Fruit fly (Drosophila melanogaster) whole organism, embryonic: ENCODE measurements around the gene Vti1a.

Source experiments
- BEAF-32 ChIP-seq: fragments of 200-800 bp; sonication (Bioruptor generic); optimal IDR thresholded peaks from 3 replicates; lab custom pipeline; 2017; ENCODE audit warnings: missing biosample characterization, missing genetic modification characterization, mild to moderate bottlenecking, moderate library complexity, missing genetic modification reagents
- CG10267 ChIP-seq: fragments of 200-800 bp; sonication (Bioruptor generic); optimal IDR thresholded peaks from 2 replicates; lab custom pipeline; 2018; ENCODE audit warnings: missing biosample characterization, mild to moderate bottlenecking, missing genetic modification characterization, moderate library complexity
- CG11504 ChIP-seq: fragments of 200-800 bp; sonication (Bioruptor generic); optimal IDR thresholded peaks from 3 replicates; lab custom pipeline; 2019; ENCODE audit warnings: missing biosample characterization, mild to moderate bottlenecking, missing genetic modification characterization, moderate library complexity
- CG14710 ChIP-seq: fragments of 200-800 bp; sonication (Bioruptor generic); optimal IDR thresholded peaks from 3 replicates; lab custom pipeline; 2019; ENCODE audit warnings: missing biosample characterization, mild to moderate bottlenecking, missing genetic modification characterization, moderate library complexity
- CG14860 ChIP-seq: fragments of 200-800 bp; sonication (Bioruptor generic); IDR thresholded peaks from 3 replicates; pipeline ENCODE4 v1.3.6; 2022; ENCODE audit warnings: missing biosample characterization, missing genetic modification characterization; ENCODE audit not compliant: partially characterized antibody
- CG1603 ChIP-seq: fragments of 200-800 bp; sonication (Bioruptor generic); optimal IDR thresholded peaks from 2 replicates; lab custom pipeline; 2019; ENCODE audit warnings: missing biosample characterization, mild to moderate bottlenecking, missing genetic modification characterization, moderate library complexity
- CG16813 ChIP-seq: fragments of 200-800 bp; sonication (Bioruptor generic); IDR thresholded peaks from 3 replicates; pipeline ENCODE4 v1.3.6; 2022; ENCODE audit warnings: missing biosample characterization, missing genetic modification characterization; ENCODE audit not compliant: partially characterized antibody
- CG17385 ChIP-seq: fragments of 200-800 bp; sonication (Bioruptor generic); optimal IDR thresholded peaks from 3 replicates; lab custom pipeline; 2018; ENCODE audit warnings: missing biosample characterization, mild to moderate bottlenecking, missing genetic modification characterization
- CG17829 ChIP-seq: fragments of 200-800 bp; optimal IDR thresholded peaks from 2 replicates; lab custom pipeline; 2019; ENCODE audit warnings: missing biosample characterization, mild to moderate bottlenecking, missing genetic modification characterization, moderate library complexity
- CG18262 ChIP-seq: fragments of 200-800 bp; optimal IDR thresholded peaks from 3 replicates; lab custom pipeline; 2019; ENCODE audit warnings: missing biosample characterization, mild to moderate bottlenecking, missing genetic modification characterization, moderate library complexity
- CG2116 ChIP-seq: fragments of 200-800 bp; sonication (Bioruptor generic); optimal IDR thresholded peaks from 3 replicates; lab custom pipeline; 2018; ENCODE audit warnings: missing biosample characterization, mild to moderate bottlenecking, missing genetic modification characterization
- CG34422 ChIP-seq: fragments of 200-800 bp; sonication (Bioruptor generic); IDR thresholded peaks from 3 replicates; pipeline ENCODE4 v1.3.6; 2022; ENCODE audit warnings: missing biosample characterization, missing genetic modification characterization
- CG4617 ChIP-seq: fragments of 200-800 bp; sonication (Bioruptor generic); optimal IDR thresholded peaks from 3 replicates; lab custom pipeline; 2016; ENCODE audit warnings: missing biosample characterization, missing genetic modification characterization, borderline replicate concordance
- CG4707 ChIP-seq: fragments of 200-800 bp; sonication (Bioruptor generic); optimal IDR thresholded peaks from 2 replicates; lab custom pipeline; 2018; ENCODE audit warnings: missing biosample characterization, mild to moderate bottlenecking, missing genetic modification characterization, moderate library complexity
- CG5953 ChIP-seq: fragments of 200-800 bp; sonication (Bioruptor generic); IDR thresholded peaks from 2 replicates; pipeline ENCODE4 v1.3.6; 2022; ENCODE audit warnings: missing biosample characterization, missing genetic modification characterization
- CG7963 ChIP-seq: fragments of 200-800 bp; sonication (Bioruptor generic); IDR thresholded peaks from 3 replicates; pipeline ENCODE4 v1.3.6; 2022; ENCODE audit warnings: missing biosample characterization, missing genetic modification characterization; ENCODE audit not compliant: partially characterized antibody
- Dll ChIP-seq: fragments of 200-800 bp; sonication (Bioruptor generic); IDR thresholded peaks from 4 replicates; pipeline ENCODE4 v1.3.6; 2022; ENCODE audit warnings: missing biosample characterization, missing genetic modification characterization; ENCODE audit not compliant: partially characterized antibody
- Dref ChIP-seq: fragments of 200-800 bp; sonication (Bioruptor generic); IDR thresholded peaks from 2 replicates; pipeline ENCODE4 v1.3.6; 2022; ENCODE audit warnings: missing biosample characterization, missing genetic modification characterization
- HLH4C ChIP-seq: fragments of 200-800 bp; sonication (Bioruptor generic); IDR thresholded peaks from 3 replicates; pipeline ENCODE4 v1.3.6; 2022; ENCODE audit warnings: missing biosample characterization, missing genetic modification characterization; ENCODE audit not compliant: partially characterized antibody
- MBD-R2 ChIP-seq: fragments of 200-800 bp; sonication (Bioruptor generic); IDR thresholded peaks from 2 replicates; pipeline ENCODE4 v1.3.6; 2022; ENCODE audit warnings: missing biosample characterization, missing genetic modification characterization
- Scr ChIP-seq: fragments of 200-800 bp; sonication (Bioruptor generic); IDR thresholded peaks from 2 replicates; pipeline ENCODE4 v1.3.6; 2022; ENCODE audit warnings: missing biosample characterization, missing genetic modification characterization; ENCODE audit not compliant: partially characterized antibody
- Sin3A ChIP-seq: fragments of >200 bp; optimal IDR thresholded peaks from 2 replicates; lab custom pipeline; 2018
- Sry-δ ChIP-seq: fragments of 200-800 bp; sonication (Bioruptor generic); optimal IDR thresholded peaks from 2 replicates; lab custom pipeline; 2016; ENCODE audit warnings: missing biosample characterization, missing genetic modification characterization
- amos ChIP-seq: fragments of 200-800 bp; sonication (Bioruptor generic); IDR thresholded peaks from 2 replicates; pipeline ENCODE4 v1.3.6; 2022; ENCODE audit warnings: missing biosample characterization, missing genetic modification characterization; ENCODE audit not compliant: partially characterized antibody
- ash1 ChIP-seq: fragments of 200-800 bp; sonication (Bioruptor generic); optimal IDR thresholded peaks from 2 replicates; lab custom pipeline; 2018; ENCODE audit warnings: missing biosample characterization, mild to moderate bottlenecking, missing genetic modification characterization
- ato ChIP-seq: fragments of 200-800 bp; sonication (Bioruptor generic); IDR thresholded peaks from 2 replicates; pipeline ENCODE4 v1.3.6; 2022; ENCODE audit warnings: missing biosample characterization, missing genetic modification characterization; ENCODE audit not compliant: partially characterized antibody
- cg ChIP-seq: fragments of 200-800 bp; sonication (Bioruptor generic); optimal IDR thresholded peaks from 3 replicates; lab custom pipeline; 2019; ENCODE audit warnings: missing biosample characterization, mild to moderate bottlenecking, missing genetic modification characterization, moderate library complexity
- chinmo ChIP-seq: fragments of 200-800 bp; sonication (Bioruptor generic); IDR thresholded peaks from 4 replicates; pipeline ENCODE4 v1.3.6; 2022; ENCODE audit warnings: missing biosample characterization, missing genetic modification characterization; ENCODE audit not compliant: partially characterized antibody
- crp ChIP-seq, 2 experiments: fragments of 200-800 bp; sonication (Bioruptor generic); optimal IDR thresholded peaks; 2 replicates in 1 of 2; 3 replicates in 1 of 2; lab custom pipeline; 2017; ENCODE audit warnings: missing biosample characterization in 2 of 2, missing genetic modification characterization in 2 of 2, mild to moderate bottlenecking in 1 of 2, moderate library complexity in 1 of 2
- cwo ChIP-seq: fragments of 200-800 bp; sonication (Bioruptor generic); optimal IDR thresholded peaks from 3 replicates; lab custom pipeline; 2017; ENCODE audit warnings: missing biosample characterization, missing genetic modification characterization, mild to moderate bottlenecking, moderate library complexity, missing genetic modification reagents
- disco-r ChIP-seq: fragments of 200-800 bp; sonication (Bioruptor generic); optimal IDR thresholded peaks from 2 replicates; lab custom pipeline; 2016; ENCODE audit warnings: missing biosample characterization, missing genetic modification characterization
- eyg ChIP-seq: fragments of 200-800 bp; sonication (Bioruptor generic); optimal IDR thresholded peaks from 3 replicates; lab custom pipeline; 2016; ENCODE audit warnings: missing biosample characterization, missing genetic modification characterization
- fd96Cb ChIP-seq: fragments of 200-800 bp; sonication (Bioruptor generic); optimal IDR thresholded peaks from 2 replicates; lab custom pipeline; 2018; ENCODE audit warnings: missing biosample characterization, mild to moderate bottlenecking, missing genetic modification characterization, moderate library complexity
- hbn ChIP-seq: fragments of 200-800 bp; sonication (Bioruptor generic); IDR thresholded peaks from 2 replicates; pipeline ENCODE4 v1.3.6; 2022; ENCODE audit warnings: missing biosample characterization, missing genetic modification characterization; ENCODE audit not compliant: partially characterized antibody
- jing ChIP-seq: fragments of 200-800 bp; sonication (Bioruptor generic); optimal IDR thresholded peaks from 2 replicates; lab custom pipeline; 2018; ENCODE audit warnings: missing biosample characterization, mild to moderate bottlenecking, missing genetic modification characterization
- knrl ChIP-seq: fragments of 200-800 bp; sonication (Bioruptor generic); IDR thresholded peaks from 3 replicates; pipeline ENCODE4 v1.3.6; 2022; ENCODE audit warnings: missing biosample characterization, missing genetic modification characterization; ENCODE audit not compliant: partially characterized antibody
- nerfin-1 ChIP-seq: fragments of 200-800 bp; sonication (Bioruptor generic); optimal IDR thresholded peaks from 3 replicates; lab custom pipeline; 2019; ENCODE audit warnings: missing biosample characterization, mild to moderate bottlenecking, missing genetic modification characterization, moderate library complexity
- nerfin-2 ChIP-seq: fragments of 200-800 bp; sonication (Bioruptor generic); IDR thresholded peaks from 2 replicates; pipeline ENCODE4 v1.3.6; 2022; ENCODE audit warnings: missing biosample characterization, missing genetic modification characterization; ENCODE audit not compliant: partially characterized antibody
- onecut ChIP-seq: fragments of 200-800 bp; sonication (Bioruptor generic); IDR thresholded peaks from 2 replicates; pipeline ENCODE4 v1.3.6; 2022; ENCODE audit warnings: missing biosample characterization, missing genetic modification characterization
- phol ChIP-seq: fragments of 200-800 bp; sonication (Bioruptor generic); optimal IDR thresholded peaks from 3 replicates; lab custom pipeline; 2018; ENCODE audit warnings: missing biosample characterization, mild to moderate bottlenecking, missing genetic modification characterization, moderate library complexity
- pzg ChIP-seq: fragments of 200-800 bp; sonication (Bioruptor generic); optimal IDR thresholded peaks from 3 replicates; lab custom pipeline; 2018; ENCODE audit warnings: missing biosample characterization, mild to moderate bottlenecking, missing genetic modification characterization, moderate library complexity
- sd ChIP-seq: fragments of 200-800 bp; sonication (Bioruptor generic); optimal IDR thresholded peaks from 3 replicates; lab custom pipeline; 2018; ENCODE audit warnings: missing biosample characterization, mild to moderate bottlenecking, missing genetic modification characterization, moderate library complexity
- sob ChIP-seq: fragments of 200-800 bp; sonication (Bioruptor generic); IDR thresholded peaks from 2 replicates; pipeline ENCODE4 v1.3.6; 2022; ENCODE audit warnings: missing biosample characterization, missing genetic modification characterization
- tna ChIP-seq: fragments of 200-800 bp; sonication (Bioruptor generic); IDR thresholded peaks from 2 replicates; pipeline ENCODE4 v1.3.6; 2022; ENCODE audit warnings: missing biosample characterization, missing genetic modification characterization; ENCODE audit not compliant: partially characterized antibody
- trem ChIP-seq: fragments of 200-800 bp; optimal IDR thresholded peaks from 3 replicates; lab custom pipeline; 2019; ENCODE audit warnings: missing biosample characterization, mild to moderate bottlenecking, missing genetic modification characterization, moderate library complexity
- vnd ChIP-seq: fragments of 200-800 bp; sonication (Bioruptor generic); IDR thresholded peaks from 3 replicates; pipeline ENCODE4 v1.3.6; 2022; ENCODE audit warnings: missing biosample characterization, missing genetic modification characterization; ENCODE audit not compliant: partially characterized antibody
- zen2 ChIP-seq: fragments of 200-800 bp; sonication (Bioruptor generic); IDR thresholded peaks from 3 replicates; pipeline ENCODE4 v1.3.6; 2022; ENCODE audit warnings: missing biosample characterization, missing genetic modification characterization; ENCODE audit not compliant: partially characterized antibody

Vti1a gene

dm6 chr3L:652637-653036 is 40.1 kb downstream of the Vti1a start, which contains the start of gene CG3402 (continued):
- no peak for TF ChIP-seq CG18262 (tag; lab: Kevin White, UChicago)
- peak; percentile 81 for TF ChIP-seq Dll (GFP tag; lab: Robert Waterston, UW)
- peak; percentile 62; the same call in 2 of the 3 replicates for TF ChIP-seq CG14860 (GFP tag; lab: Robert Waterston, UW)
- peak; percentile 4 for TF ChIP-seq CG1603 (tag; lab: Kevin White, UChicago)
- peak; percentile 76 for TF ChIP-seq zen2 (GFP tag; lab: Robert Waterston, UW)
- peak in 1 of 2 experiments; percentile 40 for TF ChIP-seq crp (GFP tag; optimal IDR thresholded peaks at IDR 0.05; lab: Kevin White, UChicago)
- TF ChIP-seq sd (tag; lab: Kevin White, UChicago), result peak; percentile 11
- TF ChIP-seq tna (GFP tag; lab: Robert Waterston, UW), result peak; percentile 75
- peak; percentile 74 for TF ChIP-seq amos (GFP tag; lab: Robert Waterston, UW)
- peak; percentile 14 for TF ChIP-seq CG14710 (tag; lab: Kevin White, UChicago)
- TF ChIP-seq Scr (GFP tag; lab: Robert Waterston, UW), result peak; percentile 76
- TF ChIP-seq vnd (GFP tag; lab: Robert Waterston, UW), result peak; percentile 65
- peak; percentile 4 for TF ChIP-seq Sin3A (lab: Kevin White, UChicago)
- TF ChIP-seq CG10267 (tag; lab: Kevin White, UChicago), result peak; percentile 33
- peak; percentile 72 for TF ChIP-seq CG2116
- TF ChIP-seq HLH4C, result peak; percentile 85
- TF ChIP-seq phol (tag; lab: Kevin White, UChicago), result peak; percentile 7
- TF ChIP-seq nerfin-2 (GFP tag; lab: Robert Waterston, UW), result peak; percentile 53; the same call in 1 of the 2 replicates
- TF ChIP-seq BEAF-32 (GFP tag; lab: Kevin White, UChicago), result peak; percentile 70
- no peak for TF ChIP-seq eyg (GFP tag; lab: Kevin White, UChicago)
- TF ChIP-seq CG17829 (tag; lab: Kevin White, UChicago), result peak; percentile 14
- no peak for TF ChIP-seq disco-r (GFP tag; lab: Kevin White, UChicago)
- TF ChIP-seq jing (GFP tag; lab: Kevin White, UChicago), result no peak
- peak; percentile 75 for TF ChIP-seq cg (GFP tag; lab: Kevin White, UChicago)
- peak; percentile 84 for TF ChIP-seq Dref (GFP tag; lab: Robert Waterston, UW)
- TF ChIP-seq CG5953 (GFP tag; lab: Robert Waterston, UW), result no peak
- no peak for TF ChIP-seq cwo
- peak; percentile 77; the same call in 2 of the 4 replicates for TF ChIP-seq chinmo (GFP tag; lab: Robert Waterston, UW)
- TF ChIP-seq CG34422, result 0 out of 3 replicates have a peak, but pooled peaks have one; percentile 19
- TF ChIP-seq CG7963 (GFP tag; lab: Robert Waterston, UW), result peak; percentile 62; the same call in 2 of the 3 replicates
- TF ChIP-seq fd96Cb (tag; lab: Kevin White, UChicago), result no peak
- peak; percentile 54; the same call in 1 of the 3 replicates for TF ChIP-seq knrl (GFP tag; lab: Robert Waterston, UW)
- peak; percentile 98 for TF ChIP-seq CG17385 (GFP tag; lab: Kevin White, UChicago)
- TF ChIP-seq CG4617 (GFP tag; lab: Kevin White, UChicago), result peak; percentile 67
- TF ChIP-seq nerfin-1 (tag; lab: Kevin White, UChicago), result peak; percentile 19
- TF ChIP-seq trem (tag; lab: Kevin White, UChicago), result peak; percentile 38
- peak; percentile 45 for TF ChIP-seq Sry-δ (GFP tag; lab: Kevin White, UChicago)
- peak; percentile 55 for TF ChIP-seq pzg
- TF ChIP-seq MBD-R2, result peak; percentile 84
- peak; percentile 67; the same call in 1 of the 2 replicates for TF ChIP-seq onecut (GFP tag; lab: Robert Waterston, UW)
- no peak for TF ChIP-seq CG4707 (GFP tag; lab: Kevin White, UChicago)
- TF ChIP-seq ato (GFP tag; lab: Robert Waterston, UW), result 0 out of 2 replicates have a peak, but pooled peaks have one; percentile 21
- peak; percentile 67 for TF ChIP-seq hbn (GFP tag; lab: Robert Waterston, UW)
- TF ChIP-seq CG11504, result peak; percentile 94
- no peak for TF ChIP-seq ash1 (GFP tag; lab: Kevin White, UChicago)
- 0 out of 2 replicates have a peak, but pooled peaks have one; percentile 9 for TF ChIP-seq sob (GFP tag; lab: Robert Waterston, UW)
- peak; percentile 68 for TF ChIP-seq CG16813 (GFP tag; lab: Robert Waterston, UW)
